Fruit fly (Drosophila melanogaster): ENCODE data around the gene CG2256.

DNA sequence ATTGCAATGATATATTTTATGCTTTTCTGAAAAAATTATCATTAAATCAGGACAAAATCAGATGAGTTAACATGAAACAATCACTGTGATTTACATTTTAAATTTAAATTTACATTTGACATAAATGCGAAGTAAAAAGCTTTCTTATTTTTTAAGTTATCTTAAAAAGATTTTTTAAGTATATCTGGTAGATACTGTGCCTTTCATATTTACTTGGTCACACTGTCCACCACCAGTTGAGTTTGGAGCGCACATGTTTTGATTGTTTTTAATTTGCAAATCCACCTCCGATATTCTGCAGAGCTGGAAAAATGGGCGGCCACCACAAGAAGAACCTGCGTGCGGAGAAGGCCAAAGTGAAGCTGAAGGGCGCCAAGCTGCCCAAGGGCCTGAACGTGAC is 29.8 kb upstream of the CG2256 start, which contains the start of gene CG1575:
- TF ChIP-seq Dfd (GFP tag; optimal IDR thresholded peaks at IDR 0.05) (no peak), GATAd (GFP tag; optimal IDR thresholded peaks at IDR 0.05) (no peak), ey (GFP tag; optimal IDR thresholded peaks at IDR 0.05) (no peak), lola (GFP tag; optimal IDR thresholded peaks at IDR 0.05) (no peak), psq (GFP tag; optimal IDR thresholded peaks at IDR 0.05) (no peak)
